Fruit fly (Drosophila melanogaster): ENCODE results near the gene aly.

Gene aly

DNA sequence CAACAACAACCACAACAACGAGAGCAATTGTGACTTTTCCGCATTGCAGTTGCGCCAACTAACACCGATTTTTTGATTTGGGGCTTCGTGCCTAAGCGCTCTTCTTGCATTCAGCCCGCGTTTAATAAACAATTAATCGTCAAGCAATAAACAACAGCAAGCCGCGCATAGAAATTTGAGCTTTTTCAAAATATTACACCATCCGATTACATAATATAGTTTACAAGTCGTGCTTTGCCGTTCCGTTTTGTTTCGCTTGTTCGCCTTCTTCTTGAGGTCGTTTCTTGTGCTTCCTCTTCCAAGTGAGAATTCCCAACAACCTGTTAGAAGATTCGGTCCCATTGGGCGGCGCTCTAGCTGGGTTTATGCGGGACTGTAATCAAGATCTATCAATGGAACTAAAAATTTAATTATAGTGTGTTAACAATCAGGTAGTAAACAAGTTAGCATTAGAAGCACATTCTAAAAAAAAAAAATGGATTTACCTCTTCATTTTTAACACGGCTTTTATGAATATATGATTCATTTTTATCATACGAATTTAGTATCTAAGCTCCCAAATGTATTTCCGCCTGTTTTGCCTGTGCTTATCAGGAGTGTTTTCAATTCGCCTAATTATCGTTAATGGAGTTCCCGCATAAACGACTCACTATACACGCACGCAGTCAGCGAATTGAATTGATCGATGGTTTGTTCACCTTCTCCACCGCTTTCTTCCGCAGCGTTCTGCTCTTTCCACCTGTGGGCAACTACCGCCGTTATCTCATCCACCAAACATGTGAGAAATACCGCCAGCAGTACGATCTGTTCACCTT lies 9.7 kb upstream of the aly start (continued):
- peak; percentile 83 for TF ChIP-seq CG14050 (GFP tag; IDR thresholded peaks at IDR 0.05)
- TF ChIP-seq CG34376 (GFP tag; optimal IDR thresholded peaks at IDR 0.05): peak; percentile 91
- peak; percentile 72 for TF ChIP-seq CG2875 (GFP tag; optimal IDR thresholded peaks at IDR 0.05)
- TF ChIP-seq stc (GFP tag; IDR thresholded peaks at IDR 0.05): peak; percentile 69; the same call in 1 of the 2 replicates
- no peak for TF ChIP-seq Dref (GFP tag; IDR thresholded peaks at IDR 0.05)
- no peak for TF ChIP-seq CG15479 (GFP tag; optimal IDR thresholded peaks at IDR 0.05)
- TF ChIP-seq Mrtf (GFP tag; IDR thresholded peaks at IDR 0.05): 0 out of 3 replicates have a peak, but pooled peaks have one; percentile 43
- peak; percentile 85 for TF ChIP-seq Rfx (GFP tag; IDR thresholded peaks at IDR 0.05)
- peak; percentile 93 for TF ChIP-seq PHDP (tag; optimal IDR thresholded peaks at IDR 0.05)
- peak; percentile 51 for TF ChIP-seq CG31388 (GFP tag; optimal IDR thresholded peaks at IDR 0.05)
- peak; percentile 67 for TF ChIP-seq sqz (GFP tag; optimal IDR thresholded peaks at IDR 0.05)
- TF ChIP-seq CG8089 (GFP tag; optimal IDR thresholded peaks at IDR 0.05): peak; percentile 11
- TF ChIP-seq Atf-2 (GFP tag; optimal IDR thresholded peaks at IDR 0.05): peak; percentile 27
- TF ChIP-seq CG3726 (GFP tag; IDR thresholded peaks at IDR 0.05): peak; percentile 62; the same call in 1 of the 3 replicates
- TF ChIP-seq CG17612 (GFP tag; IDR thresholded peaks at IDR 0.05): no peak
- TF ChIP-seq jigr1 (GFP tag; IDR thresholded peaks at IDR 0.05): no peak
- peak; percentile 62 for TF ChIP-seq CG1603 (tag; optimal IDR thresholded peaks at IDR 0.05)
- TF ChIP-seq CG1233 (GFP tag; optimal IDR thresholded peaks at IDR 0.05): peak; percentile 87
- TF ChIP-seq CG12744 (GFP tag; optimal IDR thresholded peaks at IDR 0.05): peak; percentile 44
- peak; percentile 77 for TF ChIP-seq twi (tag; optimal IDR thresholded peaks at IDR 0.05)
- peak; percentile 54 for TF ChIP-seq grn (GFP tag; optimal IDR thresholded peaks at IDR 0.05)
- TF ChIP-seq BtbVII (GFP tag; optimal IDR thresholded peaks at IDR 0.05): peak; percentile 89
- peak; percentile 44 for TF ChIP-seq btn (GFP tag; optimal IDR thresholded peaks at IDR 0.05)
- no peak for TF ChIP-seq inv (GFP tag; IDR thresholded peaks at IDR 0.05; ENCODE audit: partially characterized antibody)
- TF ChIP-seq CG2678 (tag; optimal IDR thresholded peaks at IDR 0.05): peak; percentile 94
- peak; percentile 48 for TF ChIP-seq pnt (GFP tag; optimal IDR thresholded peaks at IDR 0.05)
- peak; percentile 49 for TF ChIP-seq tap (tag; optimal IDR thresholded peaks at IDR 0.05)
- TF ChIP-seq Elba2 (GFP tag; optimal IDR thresholded peaks at IDR 0.05): no peak
- peak; percentile 5 for TF ChIP-seq corto (GFP tag; optimal IDR thresholded peaks at IDR 0.05)
- TF ChIP-seq CG4360 (GFP tag; IDR thresholded peaks at IDR 0.05): no peak
- peak; percentile 55; the same call in 1 of the 2 replicates for TF ChIP-seq E2f1 (GFP tag; IDR thresholded peaks at IDR 0.05)
- peak; percentile 41 for TF ChIP-seq vfl (GFP tag; optimal IDR thresholded peaks at IDR 0.05)
- TF ChIP-seq ranshi (GFP tag; IDR thresholded peaks at IDR 0.05): peak; percentile 77
- TF ChIP-seq abd-A (tag; optimal IDR thresholded peaks at IDR 0.05): no peak
- TF ChIP-seq disco-r (GFP tag; optimal IDR thresholded peaks at IDR 0.05): peak; percentile 38
- TF ChIP-seq Nf-YC (tag; optimal IDR thresholded peaks at IDR 0.05): peak; percentile 82
- TF ChIP-seq Dip3 (GFP tag; optimal IDR thresholded peaks at IDR 0.05): peak; percentile 68
- peak; percentile 57 for TF ChIP-seq CG5245 (GFP tag; optimal IDR thresholded peaks at IDR 0.05)
- TF ChIP-seq HmgD (GFP tag; optimal IDR thresholded peaks at IDR 0.05): no peak
- TF ChIP-seq Neu2 (GFP tag; optimal IDR thresholded peaks at IDR 0.05; ENCODE audit: borderline replicate concordance): no peak
- TF ChIP-seq CG2199 (GFP tag; IDR thresholded peaks at IDR 0.05): 0 out of 3 replicates have a peak, but pooled peaks have one; percentile 45
- no peak for TF ChIP-seq gsb (GFP tag; IDR thresholded peaks at IDR 0.05)
- peak; percentile 76 for TF ChIP-seq ap (GFP tag; IDR thresholded peaks at IDR 0.05)
- TF ChIP-seq pho (GFP tag; optimal IDR thresholded peaks at IDR 0.05): peak; percentile 80
- peak; percentile 69; the same call in 1 of the 2 replicates for TF ChIP-seq sob (GFP tag; IDR thresholded peaks at IDR 0.05)
- TF ChIP-seq E2f2 (GFP tag; IDR thresholded peaks at IDR 0.05): peak; percentile 70
- peak; percentile 91 for TF ChIP-seq CG18599 (GFP tag; optimal IDR thresholded peaks at IDR 0.05)
- TF ChIP-seq Dbx (GFP tag; IDR thresholded peaks at IDR 0.05): peak; percentile 72
- TF ChIP-seq slp2 (GFP tag; optimal IDR thresholded peaks at IDR 0.05): peak; percentile 30
- no peak for TF ChIP-seq CG17912 (GFP tag; optimal IDR thresholded peaks at IDR 0.05)

Data from whole organism, embryonic.